Worm (Caenorhabditis elegans) whole organism, L4 larva: ENCODE data around the gene C24F3.2.

Source experiments
- F10B5.3 ChIP-seq: sonication (generic microtip); optimal IDR thresholded peaks from 2 replicates; lab custom pipeline; 2016; ENCODE audit warnings: mild to moderate bottlenecking, missing genetic modification characterization, missing compliant biosample characterization
- F49E8.2 ChIP-seq: sonication (generic microtip); optimal IDR thresholded peaks from 2 replicates; lab custom pipeline; 2016; ENCODE audit warnings: missing compliant biosample characterization, mild to moderate bottlenecking, missing genetic modification characterization, borderline replicate concordance
- Y75B8A.6 ChIP-seq: fragments of 200-800 bp; sonication (Bioruptor generic); IDR thresholded peaks from 2 replicates; pipeline ENCODE4 v1.3.6; 2022; ENCODE audit warnings: missing genetic modification reagents, missing genetic modification characterization, missing compliant biosample characterization
- ZK546.5 ChIP-seq, 2 experiments: sonication (generic microtip); optimal IDR thresholded peaks; 2 replicates each; lab custom pipeline; 2017; ENCODE audit warnings: missing biosample characterization in 2 of 2, missing genetic modification characterization in 2 of 2
- aly-2 ChIP-seq: sonication (generic microtip); optimal IDR thresholded peaks from 2 replicates; lab custom pipeline; 2018; ENCODE audit warnings: missing biosample characterization, missing genetic modification characterization
- ama-1 ChIP-seq: fragments of 150-350 bp; optimal IDR thresholded peaks from 2 replicates; lab custom pipeline; 2014; ENCODE audit warnings: inconsistent platforms, mixed read lengths
- attf-4 ChIP-seq: sonication (generic microtip); optimal IDR thresholded peaks from 3 replicates; lab custom pipeline; 2017; ENCODE audit warnings: missing biosample characterization, missing genetic modification characterization
- ceh-28 ChIP-seq: fragments of 150-350 bp; optimal IDR thresholded peaks from 2 replicates; lab custom pipeline; 2014; ENCODE audit warnings: missing biosample characterization, missing genetic modification reagents, missing genetic modification characterization
- ceh-62 ChIP-seq: sonication (generic microtip); optimal IDR thresholded peaks from 2 replicates; lab custom pipeline; 2017; ENCODE audit warnings: missing biosample characterization, missing genetic modification characterization
- ces-1 ChIP-seq: fragments of 150-350 bp; sonication (generic microtip); optimal IDR thresholded peaks from 4 replicates; lab custom pipeline; 2014; ENCODE audit warnings: missing biosample characterization, missing genetic modification reagents, missing genetic modification characterization
- daf-12 ChIP-seq: fragments of 150-350 bp; optimal IDR thresholded peaks from 2 replicates; lab custom pipeline; 2014; ENCODE audit warnings: missing biosample characterization, missing genetic modification reagents, missing genetic modification characterization
- daf-16 ChIP-seq, 3 experiments: sonication (generic microtip); optimal IDR thresholded peaks; 2 replicates each; lab custom pipeline; 2016 to 2017; ENCODE audit warnings: missing genetic modification characterization in 3 of 3, missing genetic modification reagents in 3 of 3, mild to moderate bottlenecking in 2 of 3, missing compliant biosample characterization in 2 of 3, missing biosample characterization in 1 of 3, moderate library complexity in 1 of 3
- dmd-9 ChIP-seq: fragments of 200-800 bp; sonication (Bioruptor generic); IDR thresholded peaks from 2 replicates; pipeline ENCODE4 v1.3.6; 2022; ENCODE audit warnings: missing genetic modification reagents, missing genetic modification characterization, missing compliant biosample characterization
- egl-27 ChIP-seq: sonication (generic microtip); optimal IDR thresholded peaks from 3 replicates; lab custom pipeline; 2017; ENCODE audit warnings: missing biosample characterization, missing genetic modification reagents, missing genetic modification characterization
- egl-43 ChIP-seq: fragments of 200-800 bp; sonication (Bioruptor generic); IDR thresholded peaks from 2 replicates; pipeline ENCODE4 v1.3.6; 2022; ENCODE audit warnings: missing genetic modification reagents, missing genetic modification characterization, missing compliant biosample characterization
- fkh-10 ChIP-seq: fragments of 150-350 bp; optimal IDR thresholded peaks from 2 replicates; lab custom pipeline; 2014; ENCODE audit warnings: missing biosample characterization, missing genetic modification reagents, missing genetic modification characterization
- gei-8 ChIP-seq: fragments of 200-800 bp; sonication (Bioruptor generic); optimal IDR thresholded peaks from 2 replicates; lab custom pipeline; 2018; ENCODE audit warnings: mild to moderate bottlenecking, missing genetic modification characterization, missing compliant biosample characterization
- hif-1 ChIP-seq, 2 experiments: sonication (generic microtip); optimal IDR thresholded peaks; 2 replicates each; lab custom pipeline; 2016 to 2017; ENCODE audit warnings: missing compliant biosample characterization in 2 of 2, missing genetic modification characterization in 2 of 2, missing genetic modification reagents in 2 of 2, missing genotype in 2 of 2, mild to moderate bottlenecking in 1 of 2
- hlh-11 ChIP-seq: fragments of 200-800 bp; sonication (Bioruptor generic); optimal IDR thresholded peaks from 2 replicates; lab custom pipeline; 2018; ENCODE audit warnings: mild to moderate bottlenecking, missing genetic modification characterization, missing compliant biosample characterization
- hlh-30 ChIP-seq: sonication (generic microtip); optimal IDR thresholded peaks from 2 replicates; lab custom pipeline; 2017; ENCODE audit warnings: antibody characterized with exemption, mild to moderate bottlenecking, missing genetic modification characterization, missing compliant biosample characterization; ENCODE audit not compliant: insufficient read depth
- jun-1 ChIP-seq: fragments of 150-350 bp; optimal IDR thresholded peaks from 2 replicates; lab custom pipeline; 2014; ENCODE audit warnings: missing biosample characterization, missing genetic modification reagents, missing genetic modification characterization
- lin-1 ChIP-seq: fragments of 200-800 bp; sonication (Bioruptor generic); IDR thresholded peaks from 2 replicates; pipeline ENCODE4 v1.3.6; 2022; ENCODE audit warnings: missing genetic modification reagents, missing genetic modification characterization, missing compliant biosample characterization
- lin-13 ChIP-seq: fragments of 150-350 bp; optimal IDR thresholded peaks from 2 replicates; lab custom pipeline; 2014; ENCODE audit warnings: missing biosample characterization, missing genetic modification reagents, missing genetic modification characterization
- lin-15B ChIP-seq: fragments of 150-350 bp; sonication (generic microtip); optimal IDR thresholded peaks from 3 replicates; lab custom pipeline; 2014; ENCODE audit warnings: missing biosample characterization, missing genetic modification characterization
- lin-38 ChIP-seq: fragments of 200-800 bp; sonication (Bioruptor generic); IDR thresholded peaks from 2 replicates; pipeline ENCODE4 v1.3.6; 2022; ENCODE audit warnings: missing genetic modification reagents, missing genetic modification characterization, missing compliant biosample characterization
- lin-39 ChIP-seq: fragments of 150-350 bp; optimal IDR thresholded peaks from 2 replicates; lab custom pipeline; 2014; ENCODE audit warnings: missing biosample characterization, missing genetic modification reagents, missing genetic modification characterization
- lsy-2 ChIP-seq, 2 experiments: fragments of 150-350 bp in 1 of 2; sonication (generic microtip) in 1 of 2; optimal IDR thresholded peaks; 2 replicates each; lab custom pipeline; 2014 to 2017; ENCODE audit warnings: missing biosample characterization in 2 of 2, missing genetic modification characterization in 2 of 2
- mdl-1 ChIP-seq, 2 experiments: fragments of 150-350 bp in 1 of 2; sonication (generic microtip) in 1 of 2; optimal IDR thresholded peaks; 2 replicates each; lab custom pipeline; 2014 to 2017; ENCODE audit warnings: missing biosample characterization in 2 of 2, missing genetic modification characterization in 2 of 2
- mdt-29 ChIP-seq: fragments of 200-800 bp; sonication (Bioruptor generic); IDR thresholded peaks from 2 replicates; pipeline ENCODE4 v1.3.6; 2022; ENCODE audit warnings: missing genetic modification reagents, missing genetic modification characterization, missing compliant biosample characterization
- nhr-10 ChIP-seq: fragments of 150-350 bp; optimal IDR thresholded peaks from 2 replicates; lab custom pipeline; 2014; ENCODE audit warnings: missing biosample characterization, missing genetic modification characterization
- nhr-102 ChIP-seq: sonication (generic microtip); optimal IDR thresholded peaks from 2 replicates; lab custom pipeline; 2016; ENCODE audit warnings: mild to moderate bottlenecking, missing genetic modification characterization, moderate library complexity, missing compliant biosample characterization
- nhr-11 ChIP-seq: fragments of 150-350 bp; optimal IDR thresholded peaks from 2 replicates; lab custom pipeline; 2014; ENCODE audit warnings: missing biosample characterization, missing genetic modification characterization
- nhr-237 ChIP-seq: sonication (generic microtip); optimal IDR thresholded peaks from 2 replicates; lab custom pipeline; 2017; ENCODE audit warnings: missing biosample characterization, missing genetic modification characterization
- nhr-28 ChIP-seq: fragments of 150-350 bp; optimal IDR thresholded peaks from 2 replicates; lab custom pipeline; 2014; ENCODE audit warnings: missing biosample characterization, missing genetic modification characterization
- nhr-42 ChIP-seq: fragments of 200-800 bp; sonication (Bioruptor generic); IDR thresholded peaks from 2 replicates; pipeline ENCODE4 v1.3.6; 2022; ENCODE audit warnings: missing genetic modification characterization, missing compliant biosample characterization
- nhr-48 ChIP-seq: sonication (generic microtip); optimal IDR thresholded peaks from 2 replicates; lab custom pipeline; 2016; ENCODE audit warnings: mild to moderate bottlenecking, missing genetic modification characterization, missing compliant biosample characterization
- nhr-76 ChIP-seq: fragments of 150-350 bp; optimal IDR thresholded peaks from 2 replicates; lab custom pipeline; 2014; ENCODE audit warnings: missing biosample characterization, missing genetic modification characterization
- nhr-77 ChIP-seq: fragments of 150-350 bp; optimal IDR thresholded peaks from 2 replicates; lab custom pipeline; 2014; ENCODE audit warnings: missing biosample characterization, missing genetic modification characterization
- pqm-1 ChIP-seq: sonication (generic microtip); optimal IDR thresholded peaks from 2 replicates; lab custom pipeline; 2017; ENCODE audit warnings: missing biosample characterization, missing genetic modification characterization
- rbr-2 ChIP-seq: sonication (generic microtip); optimal IDR thresholded peaks from 2 replicates; lab custom pipeline; 2016; ENCODE audit warnings: missing genotype, missing genetic modification characterization, missing compliant biosample characterization
- set-16 ChIP-seq: fragments of 200-800 bp; sonication (Bioruptor generic); IDR thresholded peaks from 2 replicates; pipeline ENCODE4 v1.3.6; 2022; ENCODE audit warnings: missing genetic modification reagents, missing genetic modification characterization, missing compliant biosample characterization
- skn-1 ChIP-seq: fragments of 150-350 bp; optimal IDR thresholded peaks from 2 replicates; lab custom pipeline; 2014; ENCODE audit warnings: missing biosample characterization, missing genetic modification characterization
- snpc-1.2 ChIP-seq: fragments of 200-800 bp; sonication (Bioruptor generic); IDR thresholded peaks from 2 replicates; pipeline ENCODE4 v1.3.6; 2022; ENCODE audit warnings: missing genetic modification reagents, missing genetic modification characterization, missing compliant biosample characterization
- snpc-4 ChIP-seq: fragments of 150-350 bp; optimal IDR thresholded peaks from 2 replicates; lab custom pipeline; 2014; ENCODE audit warnings: missing biosample characterization, missing genetic modification characterization
- spr-3 ChIP-seq: fragments of 200-800 bp; sonication (Bioruptor generic); optimal IDR thresholded peaks from 2 replicates; lab custom pipeline; 2018; ENCODE audit warnings: mild to moderate bottlenecking, missing genetic modification characterization, missing compliant biosample characterization
- tra-1 ChIP-seq: fragments of 200-800 bp; sonication (Bioruptor generic); IDR thresholded peaks from 2 replicates; pipeline ENCODE4 v1.3.6; 2022; ENCODE audit warnings: missing genetic modification reagents, missing genetic modification characterization, missing compliant biosample characterization
- unc-130 ChIP-seq: sonication (generic microtip); optimal IDR thresholded peaks from 2 replicates; lab custom pipeline; 2016; ENCODE audit warnings: missing genetic modification reagents, missing genetic modification characterization, missing compliant biosample characterization
- vab-7 ChIP-seq: fragments of 200-800 bp; sonication (Bioruptor generic); IDR thresholded peaks from 2 replicates; pipeline ENCODE4 v1.3.6; 2022; ENCODE audit warnings: missing genetic modification reagents, missing genetic modification characterization, missing compliant biosample characterization
- zag-1 ChIP-seq: fragments of 150-350 bp; optimal IDR thresholded peaks from 2 replicates; lab custom pipeline; 2014; ENCODE audit warnings: missing biosample characterization, missing genetic modification characterization
- zfp-2 ChIP-seq: sonication (generic microtip); optimal IDR thresholded peaks from 2 replicates; lab custom pipeline; 2016; ENCODE audit warnings: mild to moderate bottlenecking, missing genetic modification characterization, missing compliant biosample characterization
- zfp-3 ChIP-seq: fragments of 200-800 bp; sonication (Bioruptor generic); conservative IDR thresholded peaks from 2 replicates; pipeline ENCODE4 v1.3.6; 2022; ENCODE audit warnings: missing genetic modification reagents, missing genetic modification characterization, missing compliant biosample characterization
- zip-2 ChIP-seq: fragments of 150-350 bp; optimal IDR thresholded peaks from 2 replicates; lab custom pipeline; 2014; ENCODE audit warnings: missing biosample characterization, missing genetic modification characterization
- ztf-11 ChIP-seq: fragments of 150-350 bp; optimal IDR thresholded peaks from 2 replicates; lab custom pipeline; 2014; ENCODE audit warnings: missing biosample characterization, missing genetic modification characterization

C24F3.2 gene

DNA sequence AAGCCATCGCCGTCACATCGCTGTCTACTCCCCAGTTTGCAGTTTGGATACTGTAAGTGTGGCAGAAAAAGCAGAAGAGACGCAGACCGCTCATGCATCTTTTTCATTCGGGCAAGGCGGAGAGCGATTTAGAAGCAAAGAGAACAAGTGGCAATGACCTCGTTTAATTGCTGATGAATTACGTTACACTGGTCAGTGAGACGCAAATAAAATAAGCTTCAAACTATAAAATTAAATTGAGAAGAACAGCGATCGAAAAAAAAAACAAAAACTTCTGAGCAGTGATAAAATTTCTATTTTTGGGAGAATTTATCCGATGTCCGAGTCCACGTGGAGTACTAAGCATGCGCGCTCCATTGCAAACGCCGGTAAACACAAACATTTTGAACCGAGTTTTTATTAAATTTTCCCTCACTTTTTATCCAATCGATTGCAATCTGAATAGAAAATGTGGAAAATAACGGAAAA is at the start of gene C24F3.2 (continued):
- TF ChIP-seq attf-4 (no peak), hlh-30 (peak; percentile 58), zfp-3 (no peak), snpc-1.2 (GFP tag; lab: Robert Waterston, UW) (no peak), aly-2 (tag; lab: Kevin White, UChicago) (no peak), set-16 (no peak), nhr-102 (tag; lab: Kevin White, UChicago) (no peak), mdt-29 (no peak), egl-27 (no peak), nhr-10 (tag; lab: Kevin White, UChicago) (no peak), hlh-11 (peak; percentile 81), snpc-4 (no peak), dmd-9 (no peak), jun-1 (no peak), Y75B8A.6 (no peak), lin-38 (GFP tag; lab: Robert Waterston, UW) (no peak), lin-13 (GFP tag; lab: Kevin White, UChicago) (no peak), tra-1 (GFP tag; lab: Robert Waterston, UW) (no peak), zfp-2 (tag; lab: Kevin White, UChicago) (no peak), lin-39 (tag; lab: Kevin White, UChicago) (no peak), egl-43 (no peak), nhr-77 (tag; lab: Kevin White, UChicago) (no peak), nhr-48 (tag; lab: Kevin White, UChicago) (no peak), lin-1 (GFP tag; lab: Robert Waterston, UW) (no peak), F49E8.2 (no peak), nhr-42 (GFP tag; lab: Robert Waterston, UW) (no peak), skn-1 (tag; lab: Kevin White, UChicago) (no peak), daf-16 (GFP tag; optimal IDR thresholded peaks at IDR 0.05; lab: Kevin White, UChicago) (peak in 1 of 2 experiments; percentile 7), daf-16 (tag; optimal IDR thresholded peaks at IDR 0.05; lab: Kevin White, UChicago) (peak; percentile 45), lsy-2 (tag; optimal IDR thresholded peaks at IDR 0.05; lab: Kevin White, UChicago) (peak; percentile 79 to 97), nhr-11 (tag; lab: Kevin White, UChicago) (peak; percentile 36), ces-1 (no peak), nhr-237 (tag; lab: Kevin White, UChicago) (no peak), rbr-2 (tag; lab: Kevin White, UChicago) (peak; percentile 52), zip-2 (tag; lab: Kevin White, UChicago) (no peak), nhr-28 (tag; lab: Kevin White, UChicago) (peak; percentile 57), F10B5.3 (tag; lab: Kevin White, UChicago) (no peak), ama-1 (no peak), daf-12 (no peak), lin-15B (tag; lab: Kevin White, UChicago) (no peak), unc-130 (GFP tag; lab: Kevin White, UChicago) (no peak), zag-1 (tag; lab: Kevin White, UChicago) (no peak), fkh-10 (GFP tag; lab: Kevin White, UChicago) (no peak), ceh-28 (no peak), gei-8 (GFP tag; lab: Kevin White, UChicago) (no peak), ceh-62 (no peak), hif-1 (tag; optimal IDR thresholded peaks at IDR 0.05; lab: Kevin White, UChicago) (no peak), mdl-1 (tag; optimal IDR thresholded peaks at IDR 0.05; lab: Kevin White, UChicago) (no peak), pqm-1 (tag; lab: Kevin White, UChicago) (no peak), nhr-76 (tag; lab: Kevin White, UChicago) (no peak), spr-3 (GFP tag; lab: Kevin White, UChicago) (no peak), vab-7 (GFP tag; lab: Robert Waterston, UW) (no peak), ZK546.5 (tag; optimal IDR thresholded peaks at IDR 0.05; lab: Kevin White, UChicago) (no peak), ztf-11 (tag; lab: Kevin White, UChicago) (no peak)
